Fruit fly (Drosophila melanogaster): ENCODE results near the gene tld.

tld gene

DNA sequence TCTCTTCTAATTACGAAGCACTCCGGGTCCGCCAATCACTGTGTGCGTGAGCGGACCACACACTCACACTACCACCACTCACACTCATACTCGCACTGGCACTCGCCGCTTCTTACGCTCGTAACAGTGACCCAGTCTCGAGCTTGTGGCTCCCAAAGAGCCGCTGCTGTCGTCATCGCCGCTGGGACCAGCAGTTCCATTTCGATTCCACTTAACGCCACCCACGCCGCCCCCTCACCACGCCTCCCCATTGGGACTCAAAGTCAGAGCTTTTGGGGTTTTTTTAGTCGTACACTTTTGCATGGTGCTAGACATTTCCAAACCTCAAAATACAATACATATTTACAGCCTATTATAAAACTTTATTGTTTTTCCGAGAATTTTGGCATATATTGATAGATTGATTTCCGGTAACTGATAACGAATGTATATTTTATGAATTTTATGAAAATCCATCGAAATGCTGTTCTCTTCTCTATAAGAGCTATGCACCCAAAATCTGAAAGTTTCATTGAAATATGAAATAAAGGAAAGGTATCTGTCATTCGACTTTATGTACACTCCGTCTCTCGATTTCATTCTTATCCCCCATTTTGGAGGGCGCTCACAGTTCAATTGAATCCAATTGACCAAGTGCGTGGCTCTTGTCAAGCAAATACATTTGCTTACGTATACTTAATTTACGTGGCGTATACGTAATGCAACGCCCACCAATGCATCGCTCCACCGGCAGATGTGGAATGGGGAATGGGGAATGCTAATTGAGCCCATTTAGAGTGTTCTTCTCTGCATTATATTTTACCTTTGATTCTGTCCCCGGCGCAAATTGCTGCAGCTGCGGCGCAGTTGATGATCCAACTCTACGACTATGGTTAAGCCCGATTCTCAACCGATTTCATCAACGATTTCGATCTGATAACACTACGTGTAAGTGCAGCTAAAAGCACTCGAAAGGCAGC lies 22.0 kb downstream of the tld start, which contains the start of gene CG42331 (continued):
- no peak for TF ChIP-seq Lhr (GFP tag; optimal IDR thresholded peaks at IDR 0.05)
- no peak for TF ChIP-seq CG3065 (GFP tag; optimal IDR thresholded peaks at IDR 0.05)
- no peak for TF ChIP-seq CG32532 (GFP tag; IDR thresholded peaks at IDR 0.05)
- no peak for TF ChIP-seq C15 (GFP tag; IDR thresholded peaks at IDR 0.05)
- TF ChIP-seq tgo (GFP tag; IDR thresholded peaks at IDR 0.05) = no peak; the same call in 2 of the 3 replicates
- peak; percentile 61; the same call in 1 of the 2 replicates for TF ChIP-seq Xrp1 (GFP tag; IDR thresholded peaks at IDR 0.05)
- TF ChIP-seq Aef1 (GFP tag; IDR thresholded peaks at IDR 0.05) = peak; percentile 55; the same call in 2 of the 3 replicates
- no peak for TF ChIP-seq CG4707 (GFP tag; optimal IDR thresholded peaks at IDR 0.05)
- no peak for TF ChIP-seq sc (optimal IDR thresholded peaks at IDR 0.05)
- peak; percentile 8 for TF ChIP-seq sc (GFP tag; optimal IDR thresholded peaks at IDR 0.05)
- no peak for TF ChIP-seq Spps (tag; optimal IDR thresholded peaks at IDR 0.05)
- TF ChIP-seq CG10267 (tag; optimal IDR thresholded peaks at IDR 0.05) = peak; percentile 28
- peak; percentile 63 for TF ChIP-seq Asciz (GFP tag; optimal IDR thresholded peaks at IDR 0.05)
- TF ChIP-seq chm (GFP tag; IDR thresholded peaks at IDR 0.05) = peak; percentile 18; the same call in 1 of the 2 replicates
- TF ChIP-seq CG7271 (tag; optimal IDR thresholded peaks at IDR 0.05) = no peak
- TF ChIP-seq CG17385 (GFP tag; optimal IDR thresholded peaks at IDR 0.05) = peak; percentile 51
- no peak for TF ChIP-seq CG16815 (GFP tag; optimal IDR thresholded peaks at IDR 0.05)
- no peak for TF ChIP-seq CG6765 (GFP tag; optimal IDR thresholded peaks at IDR 0.05)
- TF ChIP-seq CG31365 (tag; optimal IDR thresholded peaks at IDR 0.05) = no peak
- no peak for TF ChIP-seq fd64A (GFP tag; optimal IDR thresholded peaks at IDR 0.05)
- TF ChIP-seq CG7786 (GFP tag; optimal IDR thresholded peaks at IDR 0.05) = peak; percentile 60
- TF ChIP-seq sob (GFP tag; IDR thresholded peaks at IDR 0.05) = peak; percentile 28; the same call in 1 of the 2 replicates
- TF ChIP-seq CG4617 (GFP tag; optimal IDR thresholded peaks at IDR 0.05; ENCODE audit: borderline replicate concordance) = no peak
- peak; percentile 54 for TF ChIP-seq Abd-B (GFP tag; optimal IDR thresholded peaks at IDR 0.05)
- TF ChIP-seq CG14667 (GFP tag; IDR thresholded peaks at IDR 0.05) = no peak
- TF ChIP-seq Scr (GFP tag; IDR thresholded peaks at IDR 0.05; ENCODE audit: partially characterized antibody) = no peak
- TF ChIP-seq CG9727 (GFP tag; optimal IDR thresholded peaks at IDR 0.05) = peak; percentile 55
- no peak for TF ChIP-seq hbn (GFP tag; IDR thresholded peaks at IDR 0.05; ENCODE audit: partially characterized antibody)
- TF ChIP-seq zf30C (GFP tag; optimal IDR thresholded peaks at IDR 0.05) = no peak
- TF ChIP-seq CG15011 (GFP tag; optimal IDR thresholded peaks at IDR 0.05) = peak; percentile 9
- TF ChIP-seq Dp (GFP tag; optimal IDR thresholded peaks at IDR 0.05) = no peak
- TF ChIP-seq hth (optimal IDR thresholded peaks at IDR 0.05) = no peak
- TF ChIP-seq eyg (GFP tag; optimal IDR thresholded peaks at IDR 0.05) = peak; percentile 33
- no peak for TF ChIP-seq CG10565 (GFP tag; optimal IDR thresholded peaks at IDR 0.05)
- peak; percentile 40 for TF ChIP-seq pnt (GFP tag; optimal IDR thresholded peaks at IDR 0.05)
- TF ChIP-seq corto (GFP tag; optimal IDR thresholded peaks at IDR 0.05) = no peak
- TF ChIP-seq Ptx1 (GFP tag; IDR thresholded peaks at IDR 0.05) = peak; percentile 65
- TF ChIP-seq sd (tag; optimal IDR thresholded peaks at IDR 0.05) = peak; percentile 17
- no peak for TF ChIP-seq Fer1 (GFP tag; optimal IDR thresholded peaks at IDR 0.05)
- TF ChIP-seq CG18011 (GFP tag; optimal IDR thresholded peaks at IDR 0.05) = no peak
- TF ChIP-seq CG6791 (GFP tag; IDR thresholded peaks at IDR 0.05; ENCODE audit: partially characterized antibody) = no peak
- peak; percentile 66; the same call in 2 of the 3 replicates for TF ChIP-seq sr (GFP tag; IDR thresholded peaks at IDR 0.05)
- peak; percentile 38 for TF ChIP-seq NfI (GFP tag; optimal IDR thresholded peaks at IDR 0.05)
- no peak for TF ChIP-seq inv (GFP tag; IDR thresholded peaks at IDR 0.05; ENCODE audit: partially characterized antibody)
- no peak for TF ChIP-seq yki (optimal IDR thresholded peaks at IDR 0.05)
- TF ChIP-seq grn (GFP tag; optimal IDR thresholded peaks at IDR 0.05) = peak; percentile 2
- no peak for TF ChIP-seq BEAF-32 (GFP tag; optimal IDR thresholded peaks at IDR 0.05)
- TF ChIP-seq ro (GFP tag; IDR thresholded peaks at IDR 0.05) = no peak
- TF ChIP-seq kay (GFP tag; optimal IDR thresholded peaks at IDR 0.05) = no peak

Measured in whole organism, embryonic.